Worm (Caenorhabditis elegans) whole organism, L2 larva: ENCODE measurements around the gene F01G10.9.

Experiments
- R02D3.7 ChIP-seq: fragments of 150-350 bp; optimal IDR thresholded peaks from 2 replicates; lab custom pipeline; 2014; ENCODE audit warnings: missing biosample characterization, missing genetic modification characterization
- ceh-82 ChIP-seq: fragments of 150-350 bp; optimal IDR thresholded peaks from 2 replicates; lab custom pipeline; 2014; ENCODE audit warnings: missing biosample characterization, missing genetic modification characterization
- elt-3 ChIP-seq: sonication (generic microtip); optimal IDR thresholded peaks from 2 replicates; lab custom pipeline; 2017; ENCODE audit warnings: missing biosample characterization, missing genetic modification characterization
- nhr-11 ChIP-seq: fragments of 150-350 bp; optimal IDR thresholded peaks from 2 replicates; lab custom pipeline; 2014; ENCODE audit warnings: missing biosample characterization, missing genetic modification characterization
- ztf-11 ChIP-seq: sonication (generic microtip); optimal IDR thresholded peaks from 2 replicates; lab custom pipeline; 2017; ENCODE audit warnings: missing biosample characterization, missing genetic modification characterization

ce11 chrIV:10277716-10278115, 18.3 kb upstream of the F01G10.9 start, which contains the start of gene Y43C5A.4:
- TF ChIP-seq ztf-11 (tag; lab: Kevin White, UChicago) (no peak), R02D3.7 (no peak), ceh-82 (no peak), elt-3 (no peak), nhr-11 (tag; lab: Kevin White, UChicago) (no peak)
